Worm (Caenorhabditis elegans): Measurements from ENCODE around the gene ced-8.
A peak's percentile ranks its signal among the peaks of the same experiment; 100 is the strongest.

The ced-8 gene

ce11 chrX:8419252-8419651, 2.5 kb upstream of the ced-8 start (continued):
- TF ChIP-seq lin-40 (tag; optimal IDR thresholded peaks at IDR 0.05): no peak
- TF ChIP-seq ceh-100 (GFP tag; IDR thresholded peaks at IDR 0.05): no peak
- no peak for TF ChIP-seq ceh-40 (GFP tag; IDR thresholded peaks at IDR 0.05)
- TF ChIP-seq dox-1 (GFP tag; IDR thresholded peaks at IDR 0.05): no peak; the same call in 1 of the 2 replicates
- TF ChIP-seq B0261.1 (tag; optimal IDR thresholded peaks at IDR 0.05): peak; percentile 81
- no peak for TF ChIP-seq bed-2 (GFP tag; IDR thresholded peaks at IDR 0.05)
- no peak for TF ChIP-seq chd-7 (tag; optimal IDR thresholded peaks at IDR 0.05)
- peak; percentile 34 for TF ChIP-seq snpc-3.4 (tag; optimal IDR thresholded peaks at IDR 0.05)
- no peak for TF ChIP-seq egl-44 (GFP tag; IDR thresholded peaks at IDR 0.05)
- TF ChIP-seq hlh-12 (tag; optimal IDR thresholded peaks at IDR 0.05): no peak
- TF ChIP-seq C06A6.2 (GFP tag; conservative IDR thresholded peaks at IDR 0.05): no peak
- TF ChIP-seq tbp1 (GFP tag; optimal IDR thresholded peaks at IDR 0.05): peak; percentile 89
- TF ChIP-seq F23B12.7 (tag; optimal IDR thresholded peaks at IDR 0.05; ENCODE audit: insufficient read depth): no peak
- TF ChIP-seq ets-4 (GFP tag; optimal IDR thresholded peaks at IDR 0.05): no peak
- no peak for TF ChIP-seq nfya-2 (GFP tag; IDR thresholded peaks at IDR 0.05)
- TF ChIP-seq hsf-1 (GFP tag; IDR thresholded peaks at IDR 0.05): no peak
- TF ChIP-seq rec-8 (tag; optimal IDR thresholded peaks at IDR 0.05): peak; percentile 34 to 58
- TF ChIP-seq atf-7 (tag; optimal IDR thresholded peaks at IDR 0.05): no peak
- no peak for TF ChIP-seq attf-6 (GFP tag; IDR thresholded peaks at IDR 0.05)
- no peak for TF ChIP-seq Y53G8AR.9 (GFP tag; conservative IDR thresholded peaks at IDR 0.05)
- TF ChIP-seq madf-6 (GFP tag; IDR thresholded peaks at IDR 0.05): no peak
- no peak for TF ChIP-seq hlh-26 (GFP tag; conservative IDR thresholded peaks at IDR 0.05)
- peak; percentile 65 for TF ChIP-seq hmg-1.2 (GFP tag; IDR thresholded peaks at IDR 0.05)
- no peak for TF ChIP-seq cebp-2 (GFP tag; IDR thresholded peaks at IDR 0.05)
- TF ChIP-seq ztf-28 (GFP tag; IDR thresholded peaks at IDR 0.05): no peak
- TF ChIP-seq pbrm-1 (GFP tag; IDR thresholded peaks at IDR 0.05): peak; percentile 62; the same call in 1 of the 2 replicates
- TF ChIP-seq F33H1.4 (GFP tag; IDR thresholded peaks at IDR 0.05): no peak
- no peak for TF ChIP-seq F10E7.11 (tag; optimal IDR thresholded peaks at IDR 0.05)
- no peak for TF ChIP-seq Y53F4B.3 (GFP tag; IDR thresholded peaks at IDR 0.05)
- TF ChIP-seq mes-4 (tag; optimal IDR thresholded peaks at IDR 0.05): no peak
- TF ChIP-seq Y95B8A.8 (GFP tag; IDR thresholded peaks at IDR 0.05): no peak
- TF ChIP-seq aptf-2 (GFP tag; conservative IDR thresholded peaks at IDR 0.05): no peak
- no peak for TF ChIP-seq gei-17 (GFP tag; optimal IDR thresholded peaks at IDR 0.05)
- TF ChIP-seq let-526 (GFP tag; IDR thresholded peaks at IDR 0.05): no peak
- peak; percentile 54 for TF ChIP-seq nhr-90 (tag; optimal IDR thresholded peaks at IDR 0.05)
- TF ChIP-seq aptf-3 (GFP tag; IDR thresholded peaks at IDR 0.05): no peak
- TF ChIP-seq unc-62 (GFP tag; optimal IDR thresholded peaks at IDR 0.05): no peak
- TF ChIP-seq rpc-1 (optimal IDR thresholded peaks at IDR 0.05): peak; percentile 67
- peak; percentile 82 for TF ChIP-seq rpc-1 (tag; optimal IDR thresholded peaks at IDR 0.05)
- TF ChIP-seq ceh-79 (tag; optimal IDR thresholded peaks at IDR 0.05): no peak
- TF ChIP-seq ceh-91 (GFP tag; IDR thresholded peaks at IDR 0.05): no peak
- peak; percentile 57 for TF ChIP-seq die-1 (tag; optimal IDR thresholded peaks at IDR 0.05)

- no peak for TF ChIP-seq ztf-28 (GFP tag; IDR thresholded peaks at IDR 0.05)
- TF ChIP-seq nfya-2 (GFP tag; IDR thresholded peaks at IDR 0.05): no peak
- no peak for TF ChIP-seq cebp-2 (GFP tag; IDR thresholded peaks at IDR 0.05)
These were observed 1.7 kb upstream of the ced-8 start, which contains the start of gene spp-13 for ce11 chrX:8418382-8418781. Gene spp-13, minus strand, starts transcription at chrX:8418524.

Data from whole organism, young adult.